Fruit fly (Drosophila melanogaster) Kc167 (cell line): ENCODE measurements around the gene CG15597.

Experiments used
- Myc ChIP-seq: fragments of >200 bp; optimal IDR thresholded peaks from 2 replicates; lab custom pipeline; 2017; ENCODE audit warnings: missing external identifiers
- Sin3A ChIP-seq: fragments of >200 bp; optimal IDR thresholded peaks from 2 replicates; lab custom pipeline; 2018; ENCODE audit warnings: missing external identifiers
- h ChIP-seq: fragments of >200 bp; optimal IDR thresholded peaks from 3 replicates; lab custom pipeline; 2018; ENCODE audit warnings: missing external identifiers
- insv ChIP-seq: fragments of >200 bp; optimal IDR thresholded peaks from 3 replicates; lab custom pipeline; 2018; ENCODE audit warnings: missing external identifiers
- psq ChIP-seq: fragments of >200 bp; optimal IDR thresholded peaks from 2 replicates; lab custom pipeline; 2017; ENCODE audit warnings: missing external identifiers
- ttk ChIP-seq: sonication (Bioruptor generic); optimal IDR thresholded peaks from 2 replicates; lab custom pipeline; 2017; ENCODE audit warnings: missing external identifiers

CG15597 gene

DNA sequence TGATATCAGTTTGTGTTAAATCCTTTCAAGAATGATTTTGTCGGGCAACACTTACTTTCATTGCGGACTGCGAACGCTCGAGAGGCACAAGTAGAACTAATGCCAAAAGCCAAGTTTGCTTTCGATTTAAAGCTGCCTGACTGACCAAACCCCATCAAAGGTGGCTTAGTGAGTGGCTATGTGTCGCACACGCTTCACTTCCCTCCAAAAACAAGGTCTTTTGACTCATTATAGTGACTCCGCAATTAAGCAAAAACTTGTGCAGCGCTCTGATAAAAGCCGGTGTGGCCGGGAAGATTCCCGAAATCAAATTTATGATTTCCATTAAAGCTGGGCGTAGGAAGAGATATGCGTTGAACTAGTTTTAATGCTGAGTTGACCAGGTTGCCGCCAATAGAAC is at the start of gene CG15597:
CG15597 (minus strand) TSS at position 101 of the 400 bp plus-strand sequence.
- TF ChIP-seq Myc (lab: Kevin White, UChicago), result no peak
- TF ChIP-seq ttk (lab: Kevin White, UChicago), result no peak
- no peak for TF ChIP-seq Sin3A (lab: Kevin White, UChicago)
- TF ChIP-seq insv (lab: Kevin White, UChicago), result no peak
- no peak for TF ChIP-seq psq (lab: Kevin White, UChicago)
- no peak for TF ChIP-seq h (lab: Kevin White, UChicago)

DNA sequence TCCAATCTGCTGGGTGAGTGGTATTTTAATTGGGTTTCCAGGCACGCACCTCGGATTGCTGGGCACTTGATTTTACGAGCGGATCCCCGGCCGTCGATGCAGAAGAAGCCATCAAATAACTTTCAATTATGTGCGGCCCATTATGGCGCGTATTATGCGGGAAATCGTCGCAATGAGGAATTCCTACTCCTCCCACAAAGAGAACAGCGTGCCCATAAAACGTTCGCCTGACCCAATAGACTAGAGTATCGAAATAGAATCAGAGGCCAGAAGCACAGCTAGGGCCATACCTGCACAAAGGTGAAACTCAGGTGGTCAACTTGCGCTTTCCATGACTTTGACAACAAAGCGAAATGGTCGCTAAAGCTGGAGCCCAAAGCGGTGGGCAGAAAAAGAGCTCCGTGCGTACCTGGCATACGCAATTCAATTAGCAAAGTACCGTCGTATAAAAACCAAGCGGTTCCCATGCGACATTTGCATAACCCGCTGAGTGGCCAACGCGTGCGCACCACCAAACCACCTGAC is 44.8 kb upstream of the CG15597 start, which contains the start of gene Osi18:
Osi18 (plus strand) TSS at position 475 of the 525 bp plus-strand sequence.
- TF ChIP-seq ttk (lab: Kevin White, UChicago) (no peak), Myc (lab: Kevin White, UChicago) (no peak), insv (lab: Kevin White, UChicago) (no peak), Sin3A (lab: Kevin White, UChicago) (no peak), psq (lab: Kevin White, UChicago) (no peak), h (lab: Kevin White, UChicago) (no peak)

DNA sequence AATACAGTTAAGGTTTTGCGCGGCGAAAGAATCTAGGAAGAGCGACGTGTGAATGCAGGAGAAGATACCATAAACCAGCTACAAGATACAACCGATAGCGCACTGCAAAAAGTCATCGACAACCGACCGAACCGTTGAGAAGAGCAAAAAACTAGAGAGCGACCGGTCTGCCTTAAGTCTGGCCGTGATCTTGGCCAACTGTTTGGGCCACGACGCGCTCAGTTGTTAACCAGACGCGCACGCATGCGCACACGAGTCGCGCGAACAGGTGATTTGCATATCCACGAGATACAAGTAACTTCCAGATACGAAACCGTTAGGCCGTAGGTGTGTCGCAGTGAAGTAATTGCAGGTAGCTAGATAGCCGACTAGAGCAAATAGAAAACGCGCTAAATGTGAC is 30.1 kb upstream of the CG15597 start:
- TF ChIP-seq psq (lab: Kevin White, UChicago) (no peak), Myc (lab: Kevin White, UChicago) (no peak), ttk (lab: Kevin White, UChicago) (no peak), insv (lab: Kevin White, UChicago) (no peak), Sin3A (lab: Kevin White, UChicago) (no peak), h (lab: Kevin White, UChicago) (no peak)

DNA sequence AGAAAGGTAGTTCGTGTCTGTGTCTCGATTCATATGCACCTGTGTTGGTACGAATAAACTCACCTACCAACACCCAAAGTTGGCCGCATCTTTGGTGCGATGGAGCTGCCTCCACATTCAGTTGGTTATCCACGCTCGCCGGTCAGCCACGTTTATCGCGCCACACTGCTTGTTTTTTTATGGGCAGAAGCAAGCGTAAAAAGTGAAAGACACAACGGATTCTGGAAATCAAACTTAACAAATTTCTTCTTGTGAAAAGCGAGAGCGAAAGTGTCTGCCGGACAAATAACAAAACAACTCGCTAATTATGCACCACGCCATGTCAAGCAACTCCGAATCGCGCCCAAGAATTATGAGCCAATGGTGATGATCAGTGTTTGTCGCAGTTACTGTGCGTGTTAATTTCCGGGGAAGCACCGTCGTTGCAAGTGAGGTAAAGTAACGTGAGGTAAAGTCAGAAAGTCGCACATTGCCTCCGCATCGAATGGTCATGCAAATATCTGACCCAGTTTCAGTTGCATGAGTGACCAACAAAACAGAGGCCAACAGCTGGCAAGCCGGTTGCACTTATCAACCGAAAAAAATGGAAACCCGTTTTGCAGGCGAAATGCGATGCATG is 26.8 kb upstream of the CG15597 start, which contains the start of gene Osi17:
Osi17 (plus strand) TSS at position 132 of the 619 bp plus-strand sequence.
- TF ChIP-seq Myc (lab: Kevin White, UChicago) (no peak), ttk (lab: Kevin White, UChicago) (no peak)

DNA sequence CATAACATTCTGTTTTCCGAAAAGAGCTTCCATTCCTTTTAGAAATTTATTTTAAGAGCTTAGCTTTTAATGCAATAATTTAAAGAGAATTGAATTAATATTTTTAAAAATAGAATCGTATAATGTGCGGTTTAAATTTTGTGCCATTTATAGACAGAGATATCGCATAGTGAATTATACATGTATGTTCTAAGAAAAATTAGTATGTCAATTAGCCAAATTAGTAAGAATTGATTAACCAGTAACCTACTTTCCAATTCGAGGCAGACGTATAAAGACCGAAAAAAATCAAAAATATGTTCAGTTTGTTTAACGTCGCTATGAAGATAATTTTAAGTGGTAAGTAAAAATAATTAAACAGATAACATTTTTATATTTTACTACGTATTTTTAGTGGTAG is 24.7 kb upstream of the CG15597 start, which contains the start of gene CG31560:
CG31560 (plus strand) TSS at position 301 of the 400 bp plus-strand sequence.
- TF ChIP-seq Myc (lab: Kevin White, UChicago), result no peak
- TF ChIP-seq psq (lab: Kevin White, UChicago), result no peak
- TF ChIP-seq ttk (lab: Kevin White, UChicago), result no peak
- no peak for TF ChIP-seq Sin3A (lab: Kevin White, UChicago)
- no peak for TF ChIP-seq insv (lab: Kevin White, UChicago)
- no peak for TF ChIP-seq h (lab: Kevin White, UChicago)

DNA sequence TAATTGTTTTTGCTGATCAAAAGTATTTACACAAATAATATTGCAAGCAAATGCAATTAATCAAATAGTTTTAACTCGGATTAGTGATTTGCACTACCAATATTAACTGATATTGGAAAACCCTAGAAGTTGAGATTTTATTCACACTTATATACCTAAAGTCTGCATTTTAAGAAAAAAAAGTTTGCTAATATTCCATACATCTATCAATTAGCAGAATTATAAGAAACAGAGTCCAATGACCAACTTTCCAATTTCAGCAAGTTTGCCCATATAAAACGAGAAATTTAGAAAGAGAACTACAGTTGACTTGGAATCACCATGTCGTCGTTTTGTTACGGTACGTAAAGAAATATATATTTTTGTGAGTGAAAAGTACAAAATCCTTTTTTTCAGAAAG is 21.6 kb upstream of the CG15597 start, which contains the start of gene CG46026:
CG46026 (plus strand) TSS at position 301 of the 400 bp plus-strand sequence.
- TF ChIP-seq ttk (lab: Kevin White, UChicago) (no peak), insv (lab: Kevin White, UChicago) (no peak), psq (lab: Kevin White, UChicago) (no peak), h (lab: Kevin White, UChicago) (no peak), Myc (lab: Kevin White, UChicago) (no peak)

DNA sequence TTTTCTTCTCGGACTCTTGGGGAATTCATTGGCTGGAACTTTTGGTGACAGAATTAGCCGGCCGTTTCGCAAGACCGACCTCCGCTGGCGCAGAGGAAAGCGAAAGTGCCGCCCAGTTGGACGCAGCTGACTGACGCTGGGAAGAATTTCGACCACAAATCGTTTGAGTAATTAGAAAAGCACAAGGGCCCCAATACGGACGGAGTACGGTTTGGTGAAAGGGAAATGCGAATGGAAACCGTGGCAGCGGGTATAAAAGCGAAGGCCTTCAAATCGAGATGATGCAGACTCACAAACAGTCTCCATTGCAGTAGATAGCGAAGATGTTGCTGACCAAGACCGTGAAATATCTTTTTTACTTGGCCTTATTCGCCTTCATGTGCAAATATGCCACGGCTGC is 19.9 kb upstream of the CG15597 start, which contains the start of gene Osi16:
Osi16 (plus strand) TSS at position 301 of the 400 bp plus-strand sequence.
- TF ChIP-seq h (lab: Kevin White, UChicago) (no peak), ttk (lab: Kevin White, UChicago) (no peak), Myc (lab: Kevin White, UChicago) (no peak), Sin3A (lab: Kevin White, UChicago) (no peak)

DNA sequence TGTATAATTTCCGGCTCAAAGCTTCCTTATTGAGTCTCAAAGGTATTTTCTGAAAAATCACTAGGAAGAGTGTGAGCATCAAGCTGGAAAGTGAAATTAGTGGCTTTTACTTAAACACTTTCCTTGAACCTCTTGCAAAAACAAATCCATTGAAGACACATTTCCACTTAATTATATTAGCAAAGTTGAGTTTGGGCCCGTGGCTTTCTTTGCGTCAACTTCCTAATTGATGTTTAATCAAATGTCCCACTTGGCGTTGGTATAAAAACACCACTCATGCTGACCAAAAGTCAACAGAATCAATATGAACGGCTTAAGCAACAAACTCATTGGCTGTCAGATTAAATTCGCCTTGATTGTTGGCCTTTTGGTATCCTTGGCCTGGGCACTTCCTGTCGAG is 18.7 kb upstream of the CG15597 start, which contains the start of gene CG46396:
CG46396 (plus strand) TSS at position 301 of the 400 bp plus-strand sequence.
- TF ChIP-seq psq (lab: Kevin White, UChicago) (no peak), insv (lab: Kevin White, UChicago) (no peak), h (lab: Kevin White, UChicago) (no peak), ttk (lab: Kevin White, UChicago) (no peak), Sin3A (lab: Kevin White, UChicago) (no peak)

DNA sequence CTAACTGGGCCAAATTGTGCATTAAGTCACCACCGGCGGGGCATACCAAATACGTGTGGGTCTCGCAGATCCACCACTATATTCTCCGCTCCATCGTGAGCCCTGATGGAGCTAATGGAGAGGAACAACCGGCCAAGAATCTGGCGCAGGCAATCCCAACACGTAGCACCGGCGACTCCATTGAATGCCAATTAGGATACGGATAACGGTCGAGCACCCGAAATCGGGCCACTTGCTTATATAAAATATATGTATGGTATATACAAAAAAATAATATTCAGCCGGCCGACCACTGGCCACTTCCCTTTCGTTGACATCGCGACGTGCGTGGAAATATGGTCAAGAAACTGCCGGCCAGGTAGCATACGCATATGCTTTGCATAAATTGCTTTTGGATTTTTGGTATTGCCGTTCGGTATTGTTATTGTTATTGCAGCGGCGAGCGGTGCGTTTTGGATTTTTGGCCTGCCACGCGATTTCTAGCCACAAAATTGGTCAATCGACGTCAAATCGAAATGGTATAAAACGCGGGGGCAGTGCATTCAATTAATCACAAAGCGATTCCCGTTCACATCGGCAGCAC is 16.3 kb upstream of the CG15597 start, which contains the start of gene Osi15:
Osi15 (plus strand) TSS at position 548 of the 583 bp plus-strand sequence.
- TF ChIP-seq Sin3A (lab: Kevin White, UChicago) (no peak), insv (lab: Kevin White, UChicago) (no peak), h (lab: Kevin White, UChicago) (no peak), psq (lab: Kevin White, UChicago) (no peak), Myc (lab: Kevin White, UChicago) (no peak), ttk (lab: Kevin White, UChicago) (no peak)

DNA sequence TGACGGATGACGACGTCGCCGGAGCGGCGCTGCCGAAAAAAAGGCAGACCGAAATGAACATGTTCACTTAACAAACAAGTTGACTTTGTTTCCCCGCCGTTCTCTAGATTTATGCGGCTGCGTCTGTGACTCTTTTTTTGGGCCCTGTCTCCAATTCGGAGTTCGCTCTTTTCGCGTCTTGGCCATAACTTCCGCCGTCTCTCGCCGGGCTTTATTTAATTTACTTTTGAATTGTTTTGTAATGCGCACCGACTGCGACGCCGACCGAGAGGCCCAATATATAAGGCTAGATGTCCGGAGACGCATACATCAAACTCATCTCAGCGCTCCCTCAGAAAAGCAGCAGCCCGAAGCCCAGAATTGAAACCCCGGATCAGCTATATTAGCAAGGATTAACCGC is 13.8 kb upstream of the CG15597 start, which contains the start of gene Osi14:
Osi14 (plus strand) TSS at position 301 of the 400 bp plus-strand sequence.
- TF ChIP-seq Myc (lab: Kevin White, UChicago) (no peak), h (lab: Kevin White, UChicago) (no peak), ttk (lab: Kevin White, UChicago) (no peak), insv (lab: Kevin White, UChicago) (no peak), psq (lab: Kevin White, UChicago) (no peak), Sin3A (lab: Kevin White, UChicago) (no peak)

DNA sequence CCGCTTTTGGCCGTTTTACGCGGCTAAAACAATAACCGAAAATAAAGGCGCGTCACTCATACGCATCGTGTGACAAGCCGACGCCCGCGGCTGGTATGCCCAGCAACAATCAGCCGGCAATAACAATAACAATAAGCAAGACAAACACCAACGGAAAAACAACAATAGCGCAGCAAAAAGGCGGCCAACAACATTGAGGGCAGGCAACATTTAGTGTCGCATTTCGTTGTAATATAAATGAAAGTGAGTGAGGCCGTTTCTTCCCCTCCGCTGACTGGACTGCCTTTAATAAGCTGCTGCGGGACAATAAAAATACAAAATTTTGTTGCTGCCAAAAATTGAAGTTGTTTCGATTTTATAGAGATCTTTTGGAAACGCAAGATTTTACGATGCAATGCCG is 12.2 kb upstream of the CG15597 start:
- TF ChIP-seq h (lab: Kevin White, UChicago), result no peak
- TF ChIP-seq Sin3A (lab: Kevin White, UChicago), result no peak
- no peak for TF ChIP-seq insv (lab: Kevin White, UChicago)
- TF ChIP-seq psq (lab: Kevin White, UChicago), result no peak
- TF ChIP-seq Myc (lab: Kevin White, UChicago), result no peak
- no peak for TF ChIP-seq ttk (lab: Kevin White, UChicago)
